Worm (Caenorhabditis elegans): Measurements from ENCODE around the gene F59C12.4.

ce11 chrX:16575262-16575661, 27.2 kb downstream of the F59C12.4 start:
- TF ChIP-seq him-1 (tag; optimal IDR thresholded peaks at IDR 0.05) = no peak
- TF ChIP-seq W03F9.2 (tag; optimal IDR thresholded peaks at IDR 0.05) = no peak
